Fruit fly (Drosophila melanogaster) S2 (cell line): ENCODE results near the gene Decay.

Experiments
- CG8478 ChIP-seq: fragments of >200 bp; optimal IDR thresholded peaks from 2 replicates; lab custom pipeline; 2018
- CTCF ChIP-seq, 2 experiments: fragments of >200 bp; optimal IDR thresholded peaks; 2 replicates each; lab custom pipeline; 2018

- TF ChIP-seq CTCF (optimal IDR thresholded peaks at IDR 0.05; lab: Kevin White, UChicago) (no peak), CG8478 (lab: Kevin White, UChicago) (no peak)
Measured at dm6 chr3R:16469501-16470263, 31.2 kb downstream of the Decay start, which contains the start of the genes CG42232 and CSN5.
